Fruit fly (Drosophila melanogaster) whole organism, embryonic: Measurements from ENCODE around the gene HIP-R.

Experiments
- Bgb ChIP-seq: fragments of 200-800 bp; sonication (Bioruptor generic); IDR thresholded peaks from 2 replicates; pipeline ENCODE4 v1.3.6; 2022; ENCODE audit warnings: missing biosample characterization, missing genetic modification characterization; ENCODE audit not compliant: partially characterized antibody
- Blimp-1 ChIP-seq: fragments of 200-800 bp; sonication (Bioruptor generic); optimal IDR thresholded peaks from 3 replicates; lab custom pipeline; 2018; ENCODE audit warnings: missing biosample characterization, missing genetic modification characterization, mild to moderate bottlenecking, moderate library complexity, missing genetic modification reagents
- CG12104 ChIP-seq: fragments of 200-800 bp; sonication (Bioruptor generic); optimal IDR thresholded peaks from 3 replicates; lab custom pipeline; 2016; ENCODE audit warnings: missing biosample characterization, missing genetic modification characterization
- CG13894 ChIP-seq: fragments of 200-800 bp; sonication (Bioruptor generic); optimal IDR thresholded peaks from 3 replicates; lab custom pipeline; 2018; ENCODE audit warnings: missing biosample characterization, mild to moderate bottlenecking, missing genetic modification characterization, moderate library complexity
- CG14050 ChIP-seq: fragments of 200-800 bp; sonication (Bioruptor generic); IDR thresholded peaks from 3 replicates; pipeline ENCODE4 v1.3.6; 2022; ENCODE audit warnings: missing biosample characterization, missing genetic modification characterization
- CG1603 ChIP-seq: fragments of 200-800 bp; sonication (Bioruptor generic); optimal IDR thresholded peaks from 2 replicates; lab custom pipeline; 2019; ENCODE audit warnings: missing biosample characterization, mild to moderate bottlenecking, missing genetic modification characterization, moderate library complexity
- CG1647 ChIP-seq: fragments of 200-800 bp; sonication (Bioruptor generic); optimal IDR thresholded peaks from 3 replicates; lab custom pipeline; 2016; ENCODE audit warnings: missing biosample characterization, missing genetic modification characterization
- CG17328 ChIP-seq: fragments of 200-800 bp; sonication (Bioruptor generic); IDR thresholded peaks from 2 replicates; pipeline ENCODE4 v1.3.6; 2022; ENCODE audit warnings: missing biosample characterization, missing genetic modification characterization
- CG18599 ChIP-seq: fragments of 200-800 bp; sonication (Bioruptor generic); optimal IDR thresholded peaks from 3 replicates; lab custom pipeline; 2017; ENCODE audit warnings: missing biosample characterization, missing genetic modification characterization, mild to moderate bottlenecking, moderate library complexity, missing genetic modification reagents
- CG2678 ChIP-seq: fragments of 200-800 bp; sonication (Bioruptor generic); optimal IDR thresholded peaks from 3 replicates; lab custom pipeline; 2019; ENCODE audit warnings: missing biosample characterization, mild to moderate bottlenecking, missing genetic modification characterization, moderate library complexity
- CG31441 ChIP-seq: fragments of 200-800 bp; sonication (Bioruptor generic); IDR thresholded peaks from 2 replicates; pipeline ENCODE4 v1.3.6; 2022; ENCODE audit warnings: missing biosample characterization, missing genetic modification characterization
- CG4360 ChIP-seq: fragments of 200-800 bp; sonication (Bioruptor generic); IDR thresholded peaks from 2 replicates; pipeline ENCODE4 v1.3.6; 2022; ENCODE audit warnings: missing biosample characterization, missing genetic modification characterization
- CG4404 ChIP-seq: fragments of 200-800 bp; sonication (Bioruptor generic); IDR thresholded peaks from 2 replicates; pipeline ENCODE4 v1.3.6; 2022; ENCODE audit warnings: missing biosample characterization, missing genetic modification characterization
- CG8359 ChIP-seq: fragments of 200-800 bp; sonication (Bioruptor generic); optimal IDR thresholded peaks from 2 replicates; lab custom pipeline; 2017; ENCODE audit warnings: missing biosample characterization, mild to moderate bottlenecking, missing genetic modification characterization, borderline replicate concordance
- CG8765 ChIP-seq: fragments of 200-800 bp; sonication (Bioruptor generic); IDR thresholded peaks from 2 replicates; pipeline ENCODE4 v1.3.6; 2022; ENCODE audit warnings: missing biosample characterization, missing genetic modification characterization
- CG9932 ChIP-seq: fragments of 200-800 bp; sonication (Bioruptor generic); IDR thresholded peaks from 2 replicates; pipeline ENCODE4 v1.3.6; 2022; ENCODE audit warnings: missing biosample characterization, missing genetic modification characterization
- CrebB ChIP-seq: fragments of 200-800 bp; sonication (Bioruptor generic); optimal IDR thresholded peaks from 3 replicates; lab custom pipeline; 2018; ENCODE audit warnings: missing biosample characterization, mild to moderate bottlenecking, missing genetic modification characterization
- Dad ChIP-seq: fragments of 200-800 bp; sonication (Bioruptor generic); optimal IDR thresholded peaks from 3 replicates; lab custom pipeline; 2016; ENCODE audit warnings: missing biosample characterization, missing genetic modification characterization
- Dek ChIP-seq: fragments of 200-800 bp; sonication (Bioruptor generic); optimal IDR thresholded peaks from 3 replicates; lab custom pipeline; 2019; ENCODE audit warnings: missing biosample characterization, mild to moderate bottlenecking, missing genetic modification characterization, moderate library complexity
- Ets65A ChIP-seq: fragments of 200-800 bp; sonication (Bioruptor generic); peaks from one replicate; lab custom pipeline; 2016; ENCODE audit warnings: missing biosample characterization, missing genetic modification characterization
- Gug ChIP-seq: fragments of 200-800 bp; sonication (Bioruptor generic); IDR thresholded peaks from 4 replicates; pipeline ENCODE4 v1.3.6; 2022; ENCODE audit warnings: missing biosample characterization, missing genetic modification characterization
- Mad ChIP-seq: fragments of 200-800 bp; sonication (Bioruptor generic); optimal IDR thresholded peaks from 2 replicates; lab custom pipeline; 2016; ENCODE audit warnings: missing biosample characterization, missing genetic modification characterization
- Myb ChIP-seq: fragments of 200-800 bp; sonication (Bioruptor generic); optimal IDR thresholded peaks from 2 replicates; lab custom pipeline; 2016; ENCODE audit warnings: missing biosample characterization, missing genetic modification characterization
- Nf-YA ChIP-seq: fragments of 200-800 bp; sonication (Bioruptor generic); IDR thresholded peaks from 2 replicates; pipeline ENCODE4 v1.3.6; 2022; ENCODE audit warnings: missing biosample characterization, missing genetic modification characterization
- Taf1 ChIP-seq: fragments of 200-800 bp; sonication (Bioruptor generic); IDR thresholded peaks from 2 replicates; pipeline ENCODE4 v1.3.6; 2022; ENCODE audit warnings: missing biosample characterization, missing genetic modification characterization
- Trl ChIP-seq, 3 experiments: fragments of >200 bp in 2 of 3; fragments of 200-800 bp in 1 of 3; sonication (Bioruptor generic) in 1 of 3; optimal IDR thresholded peaks; 2 replicates in 1 of 3; 3 replicates in 2 of 3; lab custom pipeline; 2016 to 2017; ENCODE audit warnings: missing biosample characterization in 1 of 3, missing genetic modification characterization in 1 of 3
- abd-A ChIP-seq: fragments of 200-800 bp; sonication (Bioruptor generic); optimal IDR thresholded peaks from 3 replicates; lab custom pipeline; 2019; ENCODE audit warnings: missing biosample characterization, mild to moderate bottlenecking, missing genetic modification characterization, moderate library complexity
- al ChIP-seq: fragments of 200-800 bp; sonication (Bioruptor generic); IDR thresholded peaks from 2 replicates; pipeline ENCODE4 v1.3.6; 2022; ENCODE audit warnings: missing biosample characterization, missing genetic modification characterization
- bbx ChIP-seq: fragments of 200-800 bp; sonication (Bioruptor generic); IDR thresholded peaks from 2 replicates; pipeline ENCODE4 v1.3.6; 2022; ENCODE audit warnings: missing biosample characterization, missing genetic modification characterization; ENCODE audit not compliant: partially characterized antibody
- chif ChIP-seq, 2 experiments: fragments of 200-800 bp; sonication (Bioruptor generic); optimal IDR thresholded peaks; 3 replicates each; lab custom pipeline; 2016; ENCODE audit warnings: missing biosample characterization in 2 of 2, missing genetic modification characterization in 2 of 2
- chinmo ChIP-seq: fragments of 200-800 bp; sonication (Bioruptor generic); IDR thresholded peaks from 4 replicates; pipeline ENCODE4 v1.3.6; 2022; ENCODE audit warnings: missing biosample characterization, missing genetic modification characterization; ENCODE audit not compliant: partially characterized antibody
- chm ChIP-seq: fragments of 200-800 bp; sonication (Bioruptor generic); IDR thresholded peaks from 2 replicates; pipeline ENCODE4 v1.3.6; 2022; ENCODE audit warnings: missing biosample characterization, missing genetic modification characterization
- crol ChIP-seq: fragments of 200-800 bp; sonication (Bioruptor generic); IDR thresholded peaks from 2 replicates; pipeline ENCODE4 v1.3.6; 2022; ENCODE audit warnings: missing biosample characterization, missing genetic modification characterization
- esg ChIP-seq: fragments of 200-800 bp; sonication (Bioruptor generic); conservative IDR thresholded peaks from 2 replicates; pipeline ENCODE4 v1.3.6; 2022; ENCODE audit warnings: missing biosample characterization, missing genetic modification characterization
- hbn ChIP-seq: fragments of 200-800 bp; sonication (Bioruptor generic); IDR thresholded peaks from 2 replicates; pipeline ENCODE4 v1.3.6; 2022; ENCODE audit warnings: missing biosample characterization, missing genetic modification characterization; ENCODE audit not compliant: partially characterized antibody
- nerfin-1 ChIP-seq: fragments of 200-800 bp; sonication (Bioruptor generic); optimal IDR thresholded peaks from 3 replicates; lab custom pipeline; 2019; ENCODE audit warnings: missing biosample characterization, mild to moderate bottlenecking, missing genetic modification characterization, moderate library complexity
- nmo ChIP-seq: fragments of 200-800 bp; sonication (Bioruptor generic); optimal IDR thresholded peaks from 2 replicates; lab custom pipeline; 2018; ENCODE audit warnings: missing biosample characterization, mild to moderate bottlenecking, missing genetic modification characterization, moderate library complexity
- odd ChIP-seq: fragments of 200-800 bp; sonication (Bioruptor generic); optimal IDR thresholded peaks from 2 replicates; lab custom pipeline; 2017; ENCODE audit warnings: missing biosample characterization, mild to moderate bottlenecking, missing genetic modification characterization
- pan ChIP-seq, 4 experiments: fragments of >200 bp in 3 of 4; fragments of 200-800 bp in 1 of 4; sonication (Bioruptor generic) in 1 of 4; optimal IDR thresholded peaks in 3 of 4; IDR thresholded peaks in 1 of 4; 2 replicates each; pipeline versions ENCODE4 v1.3.6 to Lab custom; 2017 to 2022; ENCODE audit warnings: missing biosample characterization in 2 of 4, missing genetic modification characterization in 2 of 4, mixed read lengths in 1 of 4
- row ChIP-seq: fragments of 200-800 bp; sonication (Bioruptor generic); IDR thresholded peaks from 3 replicates; pipeline ENCODE4 v1.3.6; 2022; ENCODE audit warnings: missing biosample characterization, missing genetic modification characterization
- scrt ChIP-seq: fragments of 200-800 bp; sonication (Bioruptor generic); optimal IDR thresholded peaks from 2 replicates; lab custom pipeline; 2018; ENCODE audit warnings: missing biosample characterization, mild to moderate bottlenecking, missing genetic modification characterization, moderate library complexity
- sd ChIP-seq: fragments of 200-800 bp; sonication (Bioruptor generic); optimal IDR thresholded peaks from 3 replicates; lab custom pipeline; 2018; ENCODE audit warnings: missing biosample characterization, mild to moderate bottlenecking, missing genetic modification characterization, moderate library complexity
- sens ChIP-seq: fragments of 200-800 bp; sonication (Bioruptor generic); peaks from one replicate; lab custom pipeline; 2016; ENCODE audit warnings: missing biosample characterization, missing genetic modification characterization
- seq ChIP-seq: fragments of 200-800 bp; sonication (Bioruptor generic); IDR thresholded peaks from 2 replicates; pipeline ENCODE4 v1.3.6; 2022; ENCODE audit warnings: missing biosample characterization, missing genetic modification characterization
- sisA ChIP-seq: fragments of 200-800 bp; sonication (Bioruptor generic); IDR thresholded peaks from 2 replicates; pipeline ENCODE4 v1.3.6; 2022; ENCODE audit warnings: missing biosample characterization, missing genetic modification characterization
- sqz ChIP-seq: fragments of 200-800 bp; sonication (Bioruptor generic); optimal IDR thresholded peaks from 3 replicates; lab custom pipeline; 2018; ENCODE audit warnings: missing biosample characterization, mild to moderate bottlenecking, missing genetic modification characterization
- tna ChIP-seq: fragments of 200-800 bp; sonication (Bioruptor generic); IDR thresholded peaks from 2 replicates; pipeline ENCODE4 v1.3.6; 2022; ENCODE audit warnings: missing biosample characterization, missing genetic modification characterization; ENCODE audit not compliant: partially characterized antibody
- yki ChIP-seq: fragments of >200 bp; optimal IDR thresholded peaks from 3 replicates; lab custom pipeline; 2018

Gene HIP-R

DNA sequence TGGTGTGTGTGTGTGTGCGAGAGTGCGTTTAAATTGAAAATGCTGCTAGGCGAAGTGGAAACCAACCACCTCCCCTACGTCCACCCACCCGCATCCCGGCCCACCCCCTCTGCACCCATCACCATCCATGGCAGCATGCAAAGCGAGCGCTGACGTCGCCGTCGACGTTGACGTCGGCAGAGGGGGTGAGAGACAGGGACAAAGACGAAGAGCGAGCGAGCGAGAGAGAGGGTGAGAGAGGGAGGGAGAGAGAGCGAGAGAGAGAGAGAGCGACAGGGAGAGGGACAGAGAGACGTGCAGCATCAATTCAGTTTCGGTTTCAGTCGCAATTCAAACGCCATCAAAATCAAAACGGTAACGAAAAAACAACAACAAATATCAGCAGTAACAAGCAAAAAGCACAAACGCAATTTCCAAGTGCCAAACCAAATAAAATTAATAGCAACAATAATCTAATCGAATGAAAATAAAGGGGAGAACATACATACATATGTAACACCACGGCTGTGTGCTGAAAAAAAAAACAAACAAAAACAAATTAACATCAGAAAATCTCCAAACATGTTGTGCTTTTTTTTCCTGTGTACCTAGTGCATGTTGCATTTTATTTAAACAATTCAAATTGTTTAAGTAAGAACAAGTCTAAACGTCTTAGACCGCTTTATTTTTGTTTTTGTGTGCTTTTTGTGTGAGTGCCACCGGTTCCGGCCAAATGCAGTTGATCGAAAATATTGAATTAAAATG, 40.9 kb upstream of the HIP-R start (continued):
- TF ChIP-seq Blimp-1 (GFP tag; lab: Kevin White, UChicago) (peak; percentile 32), bbx (GFP tag; lab: Robert Waterston, UW) (peak; percentile 36), CG2678 (tag; lab: Kevin White, UChicago) (no peak), CG13894 (no peak), al (GFP tag; lab: Robert Waterston, UW) (no peak), Ets65A (GFP tag; lab: Kevin White, UChicago) (no peak), CG8359 (no peak), sisA (GFP tag; lab: Robert Waterston, UW) (no peak), Dek (tag; lab: Kevin White, UChicago) (no peak), chinmo (GFP tag; lab: Robert Waterston, UW) (peak; percentile 93; the same call in 3 of the 4 replicates), Bgb (peak; percentile 34; the same call in 1 of the 2 replicates), scrt (GFP tag; lab: Kevin White, UChicago) (no peak), nerfin-1 (tag; lab: Kevin White, UChicago) (peak; percentile 1), sd (tag; lab: Kevin White, UChicago) (no peak), Gug (GFP tag; lab: Robert Waterston, UW) (no peak), abd-A (peak; percentile 65), tna (GFP tag; lab: Robert Waterston, UW) (0 out of 2 replicates have a peak, but pooled peaks have one; percentile 29), CG31441 (no peak), CG14050 (GFP tag; lab: Robert Waterston, UW) (no peak), chm (GFP tag; lab: Robert Waterston, UW) (0 out of 2 replicates have a peak, but pooled peaks have one; percentile 52), CG8765 (GFP tag; lab: Robert Waterston, UW) (no peak), CG18599 (GFP tag; lab: Kevin White, UChicago) (no peak), chif (GFP tag; optimal IDR thresholded peaks at IDR 0.05; lab: Kevin White, UChicago) (no peak), odd (no peak), CG4404 (GFP tag; lab: Robert Waterston, UW) (no peak), esg (GFP tag; lab: Robert Waterston, UW) (no peak), Dad (GFP tag; lab: Kevin White, UChicago) (no peak), pan (optimal IDR thresholded peaks at IDR 0.05; lab: Kevin White, UChicago) (no peak), pan (GFP tag; optimal IDR thresholded peaks at IDR 0.05 in 1 of 2, IDR thresholded peaks at IDR 0.05 in 1 of 2) (peak in 1 of 2 experiments; percentile 14), Mad (GFP tag; lab: Kevin White, UChicago) (no peak), seq (peak; percentile 18; the same call in 1 of the 2 replicates), yki (lab: Kevin White, UChicago) (peak; percentile 81), row (GFP tag; lab: Robert Waterston, UW) (no peak; the same call in 2 of the 3 replicates), CG1647 (GFP tag; lab: Kevin White, UChicago) (no peak), CG9932 (no peak), Taf1 (no peak), CrebB (tag; lab: Kevin White, UChicago) (no peak), Nf-YA (GFP tag; lab: Robert Waterston, UW) (no peak), CG12104 (no peak), Trl (optimal IDR thresholded peaks at IDR 0.05; lab: Kevin White, UChicago) (peak; percentile 96 to 97), Trl (GFP tag; optimal IDR thresholded peaks at IDR 0.05; lab: Kevin White, UChicago) (peak; percentile 24), CG17328 (GFP tag; lab: Robert Waterston, UW) (no peak), hbn (GFP tag; lab: Robert Waterston, UW) (0 out of 2 replicates have a peak, but pooled peaks have one; percentile 20), CG1603 (tag; lab: Kevin White, UChicago) (no peak), sens (peak; percentile 65), sqz (GFP tag; lab: Kevin White, UChicago) (no peak), nmo (GFP tag; lab: Kevin White, UChicago) (no peak), crol (peak; percentile 99), CG4360 (peak; percentile 57), Myb (GFP tag; lab: Kevin White, UChicago) (no peak)
